Worm (Caenorhabditis elegans): ENCODE data around the gene F44E2.7.

DNA sequence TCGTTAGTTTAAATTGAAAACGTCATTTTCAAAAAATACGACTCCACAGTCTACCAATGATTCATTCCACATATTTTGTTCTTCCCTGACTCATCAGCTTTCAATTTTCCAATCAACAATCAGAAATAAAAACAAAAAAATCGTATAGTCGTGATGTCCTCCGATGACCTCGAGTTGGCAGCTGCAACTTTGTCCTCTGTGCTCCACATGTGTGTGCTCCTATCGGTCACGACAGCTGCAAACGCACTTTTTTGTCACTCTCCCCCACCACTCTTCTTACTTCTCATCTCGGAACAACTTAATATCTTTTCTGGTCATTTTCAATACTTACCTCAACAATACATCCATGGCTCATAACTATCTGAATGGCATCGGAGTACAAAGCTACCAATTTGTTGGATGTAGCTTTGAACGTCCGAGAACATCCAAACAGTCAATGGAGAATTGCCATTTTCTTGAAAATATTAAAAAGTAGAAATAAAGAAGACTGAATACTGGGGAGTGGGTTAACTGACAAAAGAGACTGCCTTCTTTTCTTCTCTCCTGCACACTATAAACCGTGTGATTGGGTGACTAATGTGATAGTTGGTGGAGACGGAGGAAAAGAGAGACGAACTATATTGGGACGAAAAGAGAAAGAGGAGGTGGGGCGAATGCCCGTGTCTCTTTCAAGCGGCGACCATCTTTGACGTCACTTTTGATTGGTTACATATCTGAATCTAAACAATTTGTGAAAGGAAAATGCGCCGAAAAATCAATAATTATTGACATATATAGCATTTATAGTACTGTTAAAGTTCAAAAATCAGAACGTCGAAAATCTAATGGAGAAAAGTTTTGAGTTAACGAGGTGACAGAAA is 18.9 kb upstream of the F44E2.7 start:
- TF ChIP-seq cog-1 (tag; optimal IDR thresholded peaks at IDR 0.05) (no peak), ztf-29 (GFP tag; IDR thresholded peaks at IDR 0.05) (no peak)
